Fruit fly (Drosophila melanogaster): ENCODE measurements around the gene AOX4.

Gene AOX4

dm6 chr3R:15554733-15555132, 2.1 kb upstream of the AOX4 start (continued):
- TF ChIP-seq Gug (GFP tag; IDR thresholded peaks at IDR 0.05) (no peak), topi (GFP tag; optimal IDR thresholded peaks at IDR 0.05) (peak; percentile 57), CG3032 (tag; optimal IDR thresholded peaks at IDR 0.05) (peak; percentile 49), CG31627 (GFP tag; optimal IDR thresholded peaks at IDR 0.05) (peak; percentile 4)

dm6 chr3R:15553566-15553965, 933 bp upstream of the AOX4 start:
- peak; percentile 96 for TF ChIP-seq CG8319 (GFP tag; optimal IDR thresholded peaks at IDR 0.05)
- no peak for TF ChIP-seq Hr39 (GFP tag; optimal IDR thresholded peaks at IDR 0.05)
- no peak for TF ChIP-seq CG6276 (GFP tag; optimal IDR thresholded peaks at IDR 0.05)
- TF ChIP-seq Eip78C (GFP tag) = peak; percentile 29
- TF ChIP-seq svp (GFP tag) = peak; percentile 88
- TF ChIP-seq Gug (GFP tag; IDR thresholded peaks at IDR 0.05) = no peak
- TF ChIP-seq CG31627 (GFP tag; optimal IDR thresholded peaks at IDR 0.05) = no peak
- TF ChIP-seq CG3032 (tag; optimal IDR thresholded peaks at IDR 0.05) = no peak
- TF ChIP-seq fd59A (GFP tag; optimal IDR thresholded peaks at IDR 0.05) = no peak
- no peak for TF ChIP-seq CG34406 (GFP tag; optimal IDR thresholded peaks at IDR 0.05)
- TF ChIP-seq CG6808 (GFP tag; optimal IDR thresholded peaks at IDR 0.05) = no peak
- no peak for TF ChIP-seq pdm3 (GFP tag; optimal IDR thresholded peaks at IDR 0.05)
- no peak for TF ChIP-seq Sox102F (GFP tag; optimal IDR thresholded peaks at IDR 0.05)
- TF ChIP-seq ss (GFP tag; optimal IDR thresholded peaks at IDR 0.05) = no peak
- no peak for TF ChIP-seq CG6792 (GFP tag; optimal IDR thresholded peaks at IDR 0.05)
- no peak for TF ChIP-seq Lpt (GFP tag; optimal IDR thresholded peaks at IDR 0.05)
- TF ChIP-seq vri (GFP tag; optimal IDR thresholded peaks at IDR 0.05) = peak; percentile 30

dm6 chr3R:15547827-15548517, 4.7 kb downstream of the AOX4 start, which contains the start of gene AOX3:
AOX3 (minus strand) TSS chr3R:15548188.
- TF ChIP-seq CG11294 (GFP tag; IDR thresholded peaks at IDR 0.05) (peak; percentile 56), CG32006 (GFP tag; optimal IDR thresholded peaks at IDR 0.05) (peak; percentile 87), Sox15 (GFP tag; optimal IDR thresholded peaks at IDR 0.05) (no peak), CG8119 (GFP tag; IDR thresholded peaks at IDR 0.05) (peak; percentile 62), Met (GFP tag; optimal IDR thresholded peaks at IDR 0.05) (peak; percentile 12), topi (GFP tag; optimal IDR thresholded peaks at IDR 0.05) (no peak), lz (GFP tag; optimal IDR thresholded peaks at IDR 0.05) (peak; percentile 7), cyc (GFP tag; optimal IDR thresholded peaks at IDR 0.05) (no peak), Lpt (GFP tag; optimal IDR thresholded peaks at IDR 0.05) (peak; percentile 43), CG11762 (GFP tag; optimal IDR thresholded peaks at IDR 0.05; ENCODE audit: insufficient read depth) (peak; percentile 2), fkh (GFP tag; optimal IDR thresholded peaks at IDR 0.05) (peak; percentile 30), Ets21C (GFP tag; optimal IDR thresholded peaks at IDR 0.05) (no peak), CG7368 (GFP tag; optimal IDR thresholded peaks at IDR 0.05) (peak; percentile 9), CG11902 (GFP tag; optimal IDR thresholded peaks at IDR 0.05) (no peak), CG8632 (GFP tag; optimal IDR thresholded peaks at IDR 0.05) (peak; percentile 13), Sox102F (GFP tag; optimal IDR thresholded peaks at IDR 0.05) (peak; percentile 15), CG8319 (GFP tag; optimal IDR thresholded peaks at IDR 0.05) (no peak), ss (GFP tag; optimal IDR thresholded peaks at IDR 0.05) (no peak), CG16779 (tag; optimal IDR thresholded peaks at IDR 0.05) (no peak), CG15336 (GFP tag; IDR thresholded peaks at IDR 0.05) (peak; percentile 37), esn (GFP tag; optimal IDR thresholded peaks at IDR 0.05) (peak; percentile 25), dac (GFP tag; optimal IDR thresholded peaks at IDR 0.05) (peak; percentile 71), CG6163 (GFP tag; IDR thresholded peaks at IDR 0.05) (peak; percentile 64), Blimp-1 (GFP tag; optimal IDR thresholded peaks at IDR 0.05) (no peak), fd59A (GFP tag; optimal IDR thresholded peaks at IDR 0.05) (no peak), Hr38 (GFP tag; optimal IDR thresholded peaks at IDR 0.05) (no peak), Hr39 (GFP tag; optimal IDR thresholded peaks at IDR 0.05) (no peak), Gug (GFP tag; IDR thresholded peaks at IDR 0.05) (peak; percentile 32; the same call in 1 of the 2 replicates), Eip75B (GFP tag; optimal IDR thresholded peaks at IDR 0.05) (no peak), svp (GFP tag) (peak; percentile 65), CG10669 (GFP tag; optimal IDR thresholded peaks at IDR 0.05) (no peak), CG9139 (GFP tag; optimal IDR thresholded peaks at IDR 0.05) (no peak), CG4318 (GFP tag; optimal IDR thresholded peaks at IDR 0.05) (peak; percentile 57), acj6 (GFP tag; optimal IDR thresholded peaks at IDR 0.05) (peak; percentile 38), CG31627 (GFP tag; optimal IDR thresholded peaks at IDR 0.05) (no peak), CG3032 (tag; optimal IDR thresholded peaks at IDR 0.05) (no peak), pdm3 (GFP tag; optimal IDR thresholded peaks at IDR 0.05) (peak; percentile 51), CG6808 (GFP tag; optimal IDR thresholded peaks at IDR 0.05) (no peak), CG10631 (GFP tag; optimal IDR thresholded peaks at IDR 0.05) (peak; percentile 20), vri (GFP tag; optimal IDR thresholded peaks at IDR 0.05) (peak; percentile 77), eg (GFP tag; IDR thresholded peaks at IDR 0.05) (peak; percentile 75)

All from whole organism, prepupa.